Fruit fly (Drosophila melanogaster): Measurements from ENCODE around the gene CG14543.

CG14543 gene

dm6 chr3R:26036153-26037144, 20.0 kb upstream of the CG14543 start (continued):
- peak; percentile 42 for TF ChIP-seq Meics (GFP tag; optimal IDR thresholded peaks at IDR 0.05)
- TF ChIP-seq zen (tag; optimal IDR thresholded peaks at IDR 0.05): peak; percentile 97
- TF ChIP-seq CG6689 (GFP tag; IDR thresholded peaks at IDR 0.05): peak; percentile 80
- TF ChIP-seq slp2 (GFP tag; optimal IDR thresholded peaks at IDR 0.05): peak; percentile 73
- TF ChIP-seq Ets97D (GFP tag; optimal IDR thresholded peaks at IDR 0.05): peak; percentile 40
- TF ChIP-seq ewg (GFP tag; optimal IDR thresholded peaks at IDR 0.05): peak; percentile 78
- TF ChIP-seq lilli (GFP tag; optimal IDR thresholded peaks at IDR 0.05): peak; percentile 46
- TF ChIP-seq CG17361 (GFP tag; IDR thresholded peaks at IDR 0.05): peak; percentile 98
- TF ChIP-seq CG3281 (GFP tag; optimal IDR thresholded peaks at IDR 0.05): peak; percentile 11
- peak; percentile 15 for TF ChIP-seq cad (GFP tag; optimal IDR thresholded peaks at IDR 0.05)
- TF ChIP-seq Fer1 (GFP tag; optimal IDR thresholded peaks at IDR 0.05): peak; percentile 57
- TF ChIP-seq CG7357 (GFP tag; IDR thresholded peaks at IDR 0.05): peak; percentile 44; the same call in 1 of the 3 replicates
- TF ChIP-seq HLH54F (GFP tag; optimal IDR thresholded peaks at IDR 0.05): peak; percentile 32
- no peak for TF ChIP-seq klu (GFP tag; IDR thresholded peaks at IDR 0.05)
- TF ChIP-seq NfI (GFP tag; optimal IDR thresholded peaks at IDR 0.05): peak; percentile 61
- peak; percentile 71 for TF ChIP-seq kay (GFP tag; optimal IDR thresholded peaks at IDR 0.05)
- peak; percentile 36 for TF ChIP-seq scrt (GFP tag; optimal IDR thresholded peaks at IDR 0.05)
- TF ChIP-seq shn (GFP tag; optimal IDR thresholded peaks at IDR 0.05): peak; percentile 41
- 0 out of 3 replicates have a peak, but pooled peaks have one; percentile 27 for TF ChIP-seq Opbp (GFP tag; IDR thresholded peaks at IDR 0.05; ENCODE audit: partially characterized antibody)
- TF ChIP-seq fd96Cb (tag; optimal IDR thresholded peaks at IDR 0.05): peak; percentile 94
- TF ChIP-seq Lpt (GFP tag; optimal IDR thresholded peaks at IDR 0.05): no peak
- peak; percentile 52; the same call in 1 of the 3 replicates for TF ChIP-seq otp (GFP tag; IDR thresholded peaks at IDR 0.05)
- peak; percentile 97 for TF ChIP-seq CG7556 (GFP tag; optimal IDR thresholded peaks at IDR 0.05)
- peak; percentile 19 for TF ChIP-seq pho (GFP tag; optimal IDR thresholded peaks at IDR 0.05)
- peak; percentile 30 for TF ChIP-seq Myb (GFP tag; optimal IDR thresholded peaks at IDR 0.05)
- TF ChIP-seq Chrac-16 (GFP tag; optimal IDR thresholded peaks at IDR 0.05): peak; percentile 86
- TF ChIP-seq MBD-R2 (GFP tag; IDR thresholded peaks at IDR 0.05): no peak
- TF ChIP-seq CG6654 (GFP tag; optimal IDR thresholded peaks at IDR 0.05): peak; percentile 68
- peak; percentile 58 for TF ChIP-seq CHES-1-like (GFP tag; optimal IDR thresholded peaks at IDR 0.05)
- 0 out of 2 replicates have a peak, but pooled peaks have one; percentile 13 for TF ChIP-seq CG7372 (GFP tag; IDR thresholded peaks at IDR 0.05)
- no peak for TF ChIP-seq HmgD (GFP tag; optimal IDR thresholded peaks at IDR 0.05)
- peak; percentile 32 for TF ChIP-seq Hmr (GFP tag; optimal IDR thresholded peaks at IDR 0.05)
- TF ChIP-seq CrebB (tag; optimal IDR thresholded peaks at IDR 0.05): peak; percentile 59
- TF ChIP-seq esg (GFP tag; conservative IDR thresholded peaks at IDR 0.05): peak; percentile 59
- no peak for TF ChIP-seq fu2 (GFP tag; optimal IDR thresholded peaks at IDR 0.05)
- TF ChIP-seq CG33557 (GFP tag; optimal IDR thresholded peaks at IDR 0.05): peak; percentile 100
- peak; percentile 76 for TF ChIP-seq Med (GFP tag)
- no peak for TF ChIP-seq Adf1 (GFP tag; IDR thresholded peaks at IDR 0.05)
- TF ChIP-seq Optix (GFP tag; IDR thresholded peaks at IDR 0.05): no peak
- TF ChIP-seq Camta (GFP tag; optimal IDR thresholded peaks at IDR 0.05): peak; percentile 76
- TF ChIP-seq CG4404 (GFP tag; IDR thresholded peaks at IDR 0.05): peak; percentile 86
- peak; percentile 30 for TF ChIP-seq CG12942 (GFP tag; optimal IDR thresholded peaks at IDR 0.05)
- TF ChIP-seq CG10979 (tag; optimal IDR thresholded peaks at IDR 0.05): peak; percentile 99
- TF ChIP-seq CkIIα-i1 (GFP tag; IDR thresholded peaks at IDR 0.05): no peak
- no peak for TF ChIP-seq Poxn (GFP tag; IDR thresholded peaks at IDR 0.05)
- TF ChIP-seq caup (GFP tag; optimal IDR thresholded peaks at IDR 0.05; ENCODE audit: severe bottlenecking): peak; percentile 37
- peak; percentile 61 for TF ChIP-seq run (tag; optimal IDR thresholded peaks at IDR 0.05)
- no peak for TF ChIP-seq nerfin-2 (GFP tag; IDR thresholded peaks at IDR 0.05; ENCODE audit: partially characterized antibody)
- TF ChIP-seq Dfd (GFP tag; optimal IDR thresholded peaks at IDR 0.05): no peak
